Worm (Caenorhabditis elegans) whole organism, L1 larva: ENCODE measurements around the gene acp-5.

Experiments
- ama-1 ChIP-seq: fragments of 150-350 bp; optimal IDR thresholded peaks from 2 replicates; lab custom pipeline; 2014
- lin-39 ChIP-seq: fragments of 150-350 bp; optimal IDR thresholded peaks from 2 replicates; lab custom pipeline; 2014; ENCODE audit warnings: missing biosample characterization, missing genetic modification reagents, missing genetic modification characterization
- lsy-2 ChIP-seq, 2 experiments: fragments of 150-350 bp; optimal IDR thresholded peaks; 2 replicates each; lab custom pipeline; 2014; ENCODE audit warnings: missing biosample characterization in 2 of 2, missing genetic modification characterization in 2 of 2
- mep-1 ChIP-seq: fragments of 150-350 bp; optimal IDR thresholded peaks from 2 replicates; lab custom pipeline; 2014; ENCODE audit warnings: missing biosample characterization, missing genetic modification characterization

- TF ChIP-seq mep-1 (tag; lab: Kevin White, UChicago) = no peak
- no peak for TF ChIP-seq lsy-2 (tag; optimal IDR thresholded peaks at IDR 0.05; lab: Kevin White, UChicago)
- no peak for TF ChIP-seq lin-39 (tag; lab: Kevin White, UChicago)
- TF ChIP-seq ama-1 (lab: Kevin White, UChicago) = no peak
These were observed 26.7 kb upstream of the acp-5 start for ce11 chrX:5802582-5802981.
